Fruit fly (Drosophila melanogaster): ENCODE measurements around the gene CG9331.

The CG9331 gene

dm6 chr2L:20797515-20797847 is 25.1 kb upstream of the CG9331 start, which contains the start of gene CG9328 (continued):
- TF ChIP-seq CG12769 (tag; optimal IDR thresholded peaks at IDR 0.05) (peak; percentile 48), CG15479 (GFP tag; optimal IDR thresholded peaks at IDR 0.05) (no peak), CG6272 (GFP tag; IDR thresholded peaks at IDR 0.05) (no peak), D19A (tag; optimal IDR thresholded peaks at IDR 0.05) (peak; percentile 100), CG10366 (GFP tag; IDR thresholded peaks at IDR 0.05) (no peak), stc (GFP tag; IDR thresholded peaks at IDR 0.05) (peak; percentile 62; the same call in 1 of the 2 replicates), Mrtf (GFP tag; IDR thresholded peaks at IDR 0.05) (no peak), Sox102F (GFP tag; optimal IDR thresholded peaks at IDR 0.05) (peak; percentile 19), emc (GFP tag; optimal IDR thresholded peaks at IDR 0.05) (no peak), sens (GFP tag) (peak; percentile 93), nerfin-1 (tag; optimal IDR thresholded peaks at IDR 0.05) (peak; percentile 69), Sin3A (optimal IDR thresholded peaks at IDR 0.05) (no peak), usp (GFP tag; optimal IDR thresholded peaks at IDR 0.05) (no peak), Dip3 (GFP tag; optimal IDR thresholded peaks at IDR 0.05) (no peak), toy (GFP tag; IDR thresholded peaks at IDR 0.05) (no peak), CG3995 (GFP tag; optimal IDR thresholded peaks at IDR 0.05) (no peak), CG8478 (optimal IDR thresholded peaks at IDR 0.05) (no peak), CG16779 (GFP tag; IDR thresholded peaks at IDR 0.05) (no peak; the same call in 1 of the 2 replicates), Drgx (GFP tag; IDR thresholded peaks at IDR 0.05) (peak; percentile 43), Hr51 (GFP tag; optimal IDR thresholded peaks at IDR 0.05) (peak in 1 of 2 experiments; percentile 28), CG8944 (GFP tag; optimal IDR thresholded peaks at IDR 0.05) (peak; percentile 7), inv (GFP tag; IDR thresholded peaks at IDR 0.05; ENCODE audit: partially characterized antibody) (no peak), Pdp1 (GFP tag; optimal IDR thresholded peaks at IDR 0.05) (peak; percentile 8 to 46), Eip74EF (GFP tag; optimal IDR thresholded peaks at IDR 0.05) (peak in 1 of 2 experiments; percentile 44), Lim3 (GFP tag; IDR thresholded peaks at IDR 0.05) (no peak), NFAT (GFP tag; IDR thresholded peaks at IDR 0.05) (peak; percentile 56), en (GFP tag; optimal IDR thresholded peaks at IDR 0.05) (no peak), salm (tag; optimal IDR thresholded peaks at IDR 0.05) (no peak), CG5953 (GFP tag; IDR thresholded peaks at IDR 0.05) (no peak), kay (GFP tag; optimal IDR thresholded peaks at IDR 0.05) (no peak), CG8281 (tag; optimal IDR thresholded peaks at IDR 0.05) (no peak), odd (GFP tag; optimal IDR thresholded peaks at IDR 0.05) (no peak), ken (GFP tag; IDR thresholded peaks at IDR 0.05) (peak; percentile 27; the same call in 1 of the 3 replicates), CG31441 (GFP tag; IDR thresholded peaks at IDR 0.05) (no peak; the same call in 1 of the 2 replicates), CG17612 (GFP tag; IDR thresholded peaks at IDR 0.05) (no peak), CG8924 (tag; optimal IDR thresholded peaks at IDR 0.05) (peak; percentile 46), Dll (GFP tag; IDR thresholded peaks at IDR 0.05; ENCODE audit: partially characterized antibody) (peak; percentile 49; the same call in 3 of the 4 replicates), zfh1 (GFP tag; IDR thresholded peaks at IDR 0.05) (0 out of 3 replicates have a peak, but pooled peaks have one; percentile 34), CG13296 (GFP tag; optimal IDR thresholded peaks at IDR 0.05) (no peak), Ssrp (tag; optimal IDR thresholded peaks at IDR 0.05) (no peak), CG7987 (GFP tag; optimal IDR thresholded peaks at IDR 0.05) (peak; percentile 20), CG2116 (GFP tag; optimal IDR thresholded peaks at IDR 0.05) (peak; percentile 47), E2f1 (GFP tag; IDR thresholded peaks at IDR 0.05) (no peak), Trl (optimal IDR thresholded peaks at IDR 0.05) (no peak), Trl (GFP tag; optimal IDR thresholded peaks at IDR 0.05) (no peak), org-1 (GFP tag; optimal IDR thresholded peaks at IDR 0.05) (no peak), CG1792 (GFP tag; optimal IDR thresholded peaks at IDR 0.05) (no peak), CG9876 (GFP tag; optimal IDR thresholded peaks at IDR 0.05) (no peak), B-H2 (GFP tag; optimal IDR thresholded peaks at IDR 0.05) (no peak), BEAF-32 (GFP tag; optimal IDR thresholded peaks at IDR 0.05) (peak; percentile 66), sim (GFP tag; IDR thresholded peaks at IDR 0.05) (no peak), Neu2 (GFP tag; optimal IDR thresholded peaks at IDR 0.05; ENCODE audit: borderline replicate concordance) (no peak), row (GFP tag; IDR thresholded peaks at IDR 0.05) (peak; percentile 70; the same call in 1 of the 3 replicates)

All from whole organism, embryonic.